Fruit fly (Drosophila melanogaster): ENCODE data around the gene Sap47.

DNA sequence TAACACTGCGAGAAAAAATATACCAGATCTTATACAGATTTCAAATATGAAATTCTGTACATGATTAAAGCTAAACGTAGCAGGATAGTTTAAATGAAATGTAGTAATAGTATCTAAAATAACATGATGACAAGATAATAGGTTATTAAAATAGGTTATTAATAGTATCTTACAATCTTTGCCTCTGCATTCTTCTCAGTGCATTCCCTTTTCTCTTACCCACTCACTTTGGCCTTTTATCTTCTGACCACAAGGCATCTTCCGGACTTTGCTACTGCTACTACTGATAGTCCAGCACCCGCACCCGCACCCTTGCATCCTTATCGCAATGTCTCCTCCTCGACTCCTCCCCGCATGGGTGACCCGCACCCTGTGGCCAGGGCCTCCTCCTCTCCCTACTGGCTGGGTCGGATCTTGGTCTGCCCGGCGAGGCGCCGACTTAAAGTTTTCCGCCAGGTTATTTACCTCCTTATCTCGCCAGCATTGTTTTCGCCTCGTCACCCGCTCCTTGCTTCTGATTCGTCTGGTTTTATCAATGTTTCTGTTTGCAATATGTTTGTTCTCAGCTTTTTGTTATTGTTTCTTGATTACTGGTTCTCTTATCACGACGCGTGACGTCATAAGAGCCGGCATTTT is 49.7 kb downstream of the Sap47 start:
- peak; percentile 84 for TF ChIP-seq gl (tag; optimal IDR thresholded peaks at IDR 0.05)
- TF ChIP-seq CG34367 (tag; optimal IDR thresholded peaks at IDR 0.05) = peak; percentile 79
- TF ChIP-seq CG4496 (GFP tag; IDR thresholded peaks at IDR 0.05) = peak; percentile 72
- TF ChIP-seq CG12605 (GFP tag; IDR thresholded peaks at IDR 0.05) = no peak; the same call in 1 of the 2 replicates
- TF ChIP-seq CG14655 (GFP tag; optimal IDR thresholded peaks at IDR 0.05) = peak; percentile 82
- peak; percentile 35 for TF ChIP-seq Pif1B (GFP tag; optimal IDR thresholded peaks at IDR 0.05)
- TF ChIP-seq CG8301 (tag; optimal IDR thresholded peaks at IDR 0.05) = peak; percentile 84
- TF ChIP-seq CG8159 (tag; optimal IDR thresholded peaks at IDR 0.05) = peak; percentile 90
- TF ChIP-seq CG17806 (tag; optimal IDR thresholded peaks at IDR 0.05) = peak; percentile 76
- TF ChIP-seq CG10348 (GFP tag; IDR thresholded peaks at IDR 0.05) = no peak
- peak; percentile 73 for TF ChIP-seq CG32121 (GFP tag; IDR thresholded peaks at IDR 0.05)
- TF ChIP-seq CG9948 (tag; optimal IDR thresholded peaks at IDR 0.05) = peak; percentile 76
- TF ChIP-seq rn (GFP tag; IDR thresholded peaks at IDR 0.05) = peak; percentile 58; the same call in 1 of the 2 replicates
- peak; percentile 69 for TF ChIP-seq Pif1A (GFP tag; optimal IDR thresholded peaks at IDR 0.05)
